Fruit fly (Drosophila melanogaster) whole organism, prepupa: ENCODE data around the gene bma.
A peak's percentile ranks its signal among the peaks of the same experiment; 100 is the strongest.

Source experiments
- Hr4 ChIP-seq: fragments of 200-800 bp; sonication (Bioruptor generic); optimal IDR thresholded peaks from 3 replicates; lab custom pipeline; 2016; ENCODE audit warnings: missing biosample characterization, missing genetic modification characterization
- Smox ChIP-seq: fragments of 200-800 bp; sonication (Bioruptor generic); optimal IDR thresholded peaks from 3 replicates; lab custom pipeline; 2016; ENCODE audit warnings: missing biosample characterization, missing genetic modification characterization

DNA sequence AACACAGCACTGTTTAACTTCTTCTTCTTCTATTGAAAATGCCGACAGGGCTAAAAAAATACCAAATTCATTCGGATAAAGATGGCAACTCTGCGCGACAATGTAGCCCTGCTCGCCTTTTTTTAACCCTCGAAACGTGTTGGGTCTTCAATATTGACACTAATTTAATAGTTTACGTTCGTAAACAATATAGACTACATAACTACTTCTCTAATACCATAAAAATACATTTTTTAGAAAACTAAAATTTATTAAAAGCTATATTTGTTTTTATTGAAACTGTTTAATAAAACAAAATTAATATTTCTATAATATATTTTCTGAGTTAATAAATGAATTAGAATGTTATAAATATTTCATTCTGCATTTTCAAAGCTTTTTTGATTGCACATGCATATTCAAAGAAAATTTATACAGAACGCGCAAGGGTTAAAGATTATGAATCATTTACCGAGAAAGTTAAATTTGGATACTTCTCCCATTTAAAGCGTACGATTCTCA lies 19.2 kb upstream of the bma start, which contains the start of the genes Taf2 and CalpB:
- TF ChIP-seq Smox (GFP tag; lab: Kevin White, UChicago): peak; percentile 63
- no peak for TF ChIP-seq Hr4 (GFP tag; lab: Kevin White, UChicago)
